Worm (Caenorhabditis elegans) whole organism, L3 larva: ENCODE measurements around the gene F44B9.5.
A peak's percentile ranks its signal among the peaks of the same experiment; 100 is the strongest.

Experiments
- ZK546.5 ChIP-seq: sonication (generic microtip); optimal IDR thresholded peaks from 2 replicates; lab custom pipeline; 2017; ENCODE audit warnings: missing biosample characterization, missing genetic modification characterization
- ama-1 ChIP-seq: fragments of 150-350 bp; optimal IDR thresholded peaks from 2 replicates; lab custom pipeline; 2018
- ceh-28 ChIP-seq: fragments of 150-350 bp; optimal IDR thresholded peaks from 2 replicates; lab custom pipeline; 2014; ENCODE audit warnings: missing biosample characterization, missing genetic modification reagents, missing genetic modification characterization
- ceh-82 ChIP-seq: fragments of 150-350 bp; optimal IDR thresholded peaks from 2 replicates; lab custom pipeline; 2014; ENCODE audit warnings: missing biosample characterization, missing genetic modification characterization
- ceh-9 ChIP-seq: sonication (generic microtip); optimal IDR thresholded peaks from 2 replicates; lab custom pipeline; 2018; ENCODE audit warnings: missing biosample characterization, missing genetic modification characterization
- daf-12 ChIP-seq: fragments of 150-350 bp; optimal IDR thresholded peaks from 2 replicates; lab custom pipeline; 2014; ENCODE audit warnings: missing biosample characterization, missing genetic modification reagents, missing genetic modification characterization
- egl-27 ChIP-seq: sonication (generic microtip); optimal IDR thresholded peaks from 4 replicates; lab custom pipeline; 2017; ENCODE audit warnings: missing biosample characterization, missing genetic modification reagents, missing genetic modification characterization
- egl-5 ChIP-seq: fragments of 150-350 bp; optimal IDR thresholded peaks from 2 replicates; lab custom pipeline; 2017; ENCODE audit warnings: missing biosample characterization, missing genetic modification reagents, missing genetic modification characterization, inconsistent platforms
- elt-1 ChIP-seq: fragments of 150-350 bp; optimal IDR thresholded peaks from 2 replicates; lab custom pipeline; 2014; ENCODE audit warnings: missing biosample characterization, missing genetic modification characterization
- elt-2 ChIP-seq: sonication (generic microtip); optimal IDR thresholded peaks from 2 replicates; lab custom pipeline; 2016; ENCODE audit warnings: missing genetic modification reagents, mild to moderate bottlenecking, missing genetic modification characterization, missing compliant biosample characterization
- elt-3 ChIP-seq, 3 experiments: fragments of 150-350 bp in 1 of 3; sonication (generic microtip) in 2 of 3; optimal IDR thresholded peaks; 2 replicates in 2 of 3; 4 replicates in 1 of 3; lab custom pipeline; 2014 to 2017; ENCODE audit warnings: missing biosample characterization in 3 of 3, missing genetic modification characterization in 3 of 3
- eor-1 ChIP-seq, 2 experiments: fragments of 150-350 bp; optimal IDR thresholded peaks; 2 replicates each; lab custom pipeline; 2014 to 2018; ENCODE audit warnings: missing biosample characterization in 2 of 2, missing genetic modification characterization in 2 of 2
- fkh-10 ChIP-seq: sonication (generic microtip); optimal IDR thresholded peaks from 2 replicates; lab custom pipeline; 2017; ENCODE audit warnings: missing biosample characterization, missing genetic modification reagents, missing genetic modification characterization
- fkh-2 ChIP-seq: fragments of 150-350 bp; optimal IDR thresholded peaks from 2 replicates; lab custom pipeline; 2014; ENCODE audit warnings: missing biosample characterization, missing genetic modification reagents, missing genetic modification characterization
- fos-1 ChIP-seq: fragments of 150-350 bp; optimal IDR thresholded peaks from 2 replicates; lab custom pipeline; 2014; ENCODE audit warnings: missing biosample characterization, missing genetic modification characterization
- hmg-11 ChIP-seq: sonication (generic microtip); optimal IDR thresholded peaks from 2 replicates; lab custom pipeline; 2016; ENCODE audit warnings: missing genetic modification characterization, missing compliant biosample characterization
- lin-15B ChIP-seq: fragments of 150-350 bp; optimal IDR thresholded peaks from 2 replicates; lab custom pipeline; 2014; ENCODE audit warnings: missing biosample characterization, missing genetic modification characterization
- lin-39 ChIP-seq: fragments of 150-350 bp; optimal IDR thresholded peaks from 2 replicates; lab custom pipeline; 2018; ENCODE audit warnings: missing biosample characterization, missing genetic modification reagents, missing genetic modification characterization
- lsy-12 ChIP-seq: sonication (generic microtip); optimal IDR thresholded peaks from 2 replicates; lab custom pipeline; 2016; ENCODE audit warnings: mild to moderate bottlenecking, missing genetic modification characterization, missing compliant biosample characterization
- mdl-1 ChIP-seq: fragments of 150-350 bp; optimal IDR thresholded peaks from 2 replicates; lab custom pipeline; 2014; ENCODE audit warnings: missing biosample characterization, missing genetic modification characterization
- mml-1 ChIP-seq: fragments of 150-350 bp; sonication (generic microtip); optimal IDR thresholded peaks from 3 replicates; lab custom pipeline; 2014; ENCODE audit warnings: missing biosample characterization, missing genetic modification characterization
- nfya-1 ChIP-seq: sonication (generic microtip); optimal IDR thresholded peaks from 2 replicates; lab custom pipeline; 2017; ENCODE audit warnings: missing genetic modification characterization, mild to moderate bottlenecking, missing compliant biosample characterization, antibody characterized with exemption, moderate library complexity; ENCODE audit not compliant: insufficient read depth
- nhr-11 ChIP-seq: fragments of 150-350 bp; optimal IDR thresholded peaks from 2 replicates; lab custom pipeline; 2014; ENCODE audit warnings: missing biosample characterization, missing genetic modification characterization
- nhr-12 ChIP-seq: fragments of 150-350 bp; optimal IDR thresholded peaks from 2 replicates; lab custom pipeline; 2014; ENCODE audit warnings: missing biosample characterization, missing genetic modification characterization
- nhr-23 ChIP-seq: fragments of 150-350 bp; optimal IDR thresholded peaks from 2 replicates; lab custom pipeline; 2014; ENCODE audit warnings: missing biosample characterization, missing genetic modification reagents, missing genetic modification characterization
- nhr-237 ChIP-seq: fragments of 150-350 bp; optimal IDR thresholded peaks from 2 replicates; lab custom pipeline; 2014; ENCODE audit warnings: missing biosample characterization, missing genetic modification characterization
- nhr-25 ChIP-seq: sonication (generic microtip); optimal IDR thresholded peaks from 2 replicates; lab custom pipeline; 2017; ENCODE audit warnings: missing biosample characterization, missing genetic modification characterization
- nhr-43 ChIP-seq: sonication (generic microtip); optimal IDR thresholded peaks from 2 replicates; lab custom pipeline; 2016; ENCODE audit warnings: mild to moderate bottlenecking, missing genetic modification characterization, missing compliant biosample characterization; ENCODE audit not compliant: poor library complexity, severe bottlenecking
- nhr-67 ChIP-seq: fragments of 150-350 bp; optimal IDR thresholded peaks from 2 replicates; lab custom pipeline; 2014; ENCODE audit warnings: missing biosample characterization, missing genetic modification characterization
- nhr-76 ChIP-seq: fragments of 150-350 bp; sonication (generic microtip); optimal IDR thresholded peaks from 5 replicates; lab custom pipeline; 2014; ENCODE audit warnings: missing biosample characterization, missing genetic modification characterization
- nhr-77 ChIP-seq: fragments of 150-350 bp; optimal IDR thresholded peaks from 2 replicates; lab custom pipeline; 2014; ENCODE audit warnings: missing biosample characterization, missing genetic modification characterization
- pha-4 ChIP-seq: fragments of 150-350 bp; optimal IDR thresholded peaks from 2 replicates; lab custom pipeline; 2014; ENCODE audit warnings: missing biosample characterization, missing genetic modification reagents, missing genetic modification characterization
- pqm-1 ChIP-seq: fragments of 150-350 bp; optimal IDR thresholded peaks from 2 replicates; lab custom pipeline; 2017; ENCODE audit warnings: missing biosample characterization, missing genetic modification characterization, inconsistent platforms
- snpc-4 ChIP-seq: fragments of 150-350 bp; optimal IDR thresholded peaks from 2 replicates; lab custom pipeline; 2014; ENCODE audit warnings: missing biosample characterization, missing genetic modification characterization
- tbx-2 ChIP-seq: sonication (generic microtip); optimal IDR thresholded peaks from 2 replicates; lab custom pipeline; 2016; ENCODE audit warnings: mild to moderate bottlenecking, missing genetic modification characterization, missing compliant biosample characterization
- unc-39 ChIP-seq: sonication (generic microtip); optimal IDR thresholded peaks from 4 replicates; lab custom pipeline; 2017; ENCODE audit warnings: missing biosample characterization, missing genetic modification characterization
- unc-62 ChIP-seq: fragments of 150-350 bp; sonication (generic microtip); optimal IDR thresholded peaks from 4 replicates; lab custom pipeline; 2014; ENCODE audit warnings: missing biosample characterization, missing genetic modification reagents, missing genetic modification characterization
- zag-1 ChIP-seq: fragments of 150-350 bp; optimal IDR thresholded peaks from 2 replicates; lab custom pipeline; 2014; ENCODE audit warnings: missing biosample characterization, missing genetic modification characterization
- ztf-11 ChIP-seq: fragments of 150-350 bp; optimal IDR thresholded peaks from 2 replicates; lab custom pipeline; 2014; ENCODE audit warnings: missing biosample characterization, missing genetic modification characterization
- ztf-4 ChIP-seq: fragments of 150-350 bp; optimal IDR thresholded peaks from 2 replicates; lab custom pipeline; 2014; ENCODE audit warnings: missing biosample characterization, missing genetic modification characterization

Gene F44B9.5

ce11 chrIII:8016438-8016837 lies at the start of gene F44B9.5:
F44B9.5 (minus strand) TSS chrIII:8016538.
- no peak for TF ChIP-seq eor-1 (tag; optimal IDR thresholded peaks at IDR 0.05; lab: Kevin White, UChicago)
- no peak for TF ChIP-seq mdl-1 (tag; lab: Kevin White, UChicago)
- no peak for TF ChIP-seq ztf-11
- no peak for TF ChIP-seq pqm-1 (tag; lab: Kevin White, UChicago)
- TF ChIP-seq fkh-2 (tag; lab: Kevin White, UChicago), result no peak
- TF ChIP-seq mml-1 (tag; lab: Kevin White, UChicago), result no peak
- TF ChIP-seq snpc-4, result no peak
- no peak for TF ChIP-seq nhr-237 (tag; lab: Kevin White, UChicago)
- TF ChIP-seq lin-15B, result no peak
- no peak for TF ChIP-seq nfya-1

ce11 chrIII:8065101-8065500 lies 48.8 kb upstream of the F44B9.5 start:
- no peak for TF ChIP-seq nhr-11 (tag; lab: Kevin White, UChicago)
- TF ChIP-seq nfya-1, result peak; percentile 94

- TF ChIP-seq hmg-11 (tag; lab: Kevin White, UChicago) (no peak), nhr-67 (tag; lab: Kevin White, UChicago) (no peak), egl-27 (tag; lab: Kevin White, UChicago) (no peak), nhr-25 (no peak), ama-1 (lab: Kevin White, UChicago) (no peak), eor-1 (tag; optimal IDR thresholded peaks at IDR 0.05; lab: Kevin White, UChicago) (no peak), unc-39 (tag; lab: Kevin White, UChicago) (no peak), egl-5 (no peak), fkh-10 (GFP tag; lab: Kevin White, UChicago) (no peak), elt-3 (tag; optimal IDR thresholded peaks at IDR 0.05; lab: Kevin White, UChicago) (no peak), elt-1 (tag; lab: Kevin White, UChicago) (no peak), snpc-4 (no peak), ceh-82 (tag; lab: Kevin White, UChicago) (no peak)
These were observed 47.3 kb upstream of the F44B9.5 start for ce11 chrIII:8063659-8064058.

ce11 chrIII:8061114-8061513 lies 44.8 kb upstream of the F44B9.5 start:
- TF ChIP-seq zag-1 (tag; lab: Kevin White, UChicago) (no peak), nhr-77 (tag; lab: Kevin White, UChicago) (no peak), elt-1 (tag; lab: Kevin White, UChicago) (no peak), ceh-28 (no peak), lin-15B (no peak), fkh-2 (tag; lab: Kevin White, UChicago) (no peak), ZK546.5 (no peak), unc-62 (no peak), egl-5 (no peak), nhr-11 (tag; lab: Kevin White, UChicago) (no peak), nhr-23 (tag; lab: Kevin White, UChicago) (no peak), nhr-12 (tag; lab: Kevin White, UChicago) (no peak), tbx-2 (tag; lab: Kevin White, UChicago) (no peak), elt-2 (tag; lab: Kevin White, UChicago) (no peak), lsy-12 (no peak), daf-12 (no peak), eor-1 (tag; optimal IDR thresholded peaks at IDR 0.05; lab: Kevin White, UChicago) (no peak), pha-4 (tag; lab: Kevin White, UChicago) (no peak), mdl-1 (tag; lab: Kevin White, UChicago) (no peak), ama-1 (lab: Kevin White, UChicago) (no peak)

- TF ChIP-seq nhr-237 (tag; lab: Kevin White, UChicago), result no peak
- no peak for TF ChIP-seq fos-1
- no peak for TF ChIP-seq unc-62
- no peak for TF ChIP-seq lin-39 (tag; lab: Kevin White, UChicago)
- TF ChIP-seq nhr-11 (tag; lab: Kevin White, UChicago), result no peak
- TF ChIP-seq ceh-28, result no peak
- TF ChIP-seq nhr-76 (tag; lab: Kevin White, UChicago), result no peak
- no peak for TF ChIP-seq mml-1 (tag; lab: Kevin White, UChicago)
- no peak for TF ChIP-seq eor-1 (tag; optimal IDR thresholded peaks at IDR 0.05; lab: Kevin White, UChicago)
- no peak for TF ChIP-seq pha-4 (tag; lab: Kevin White, UChicago)
- no peak for TF ChIP-seq lsy-12
- TF ChIP-seq ztf-4, result no peak
- no peak for TF ChIP-seq ceh-9
- no peak for TF ChIP-seq nhr-43
- no peak for TF ChIP-seq nhr-67 (tag; lab: Kevin White, UChicago)
These were observed 35.5 kb upstream of the F44B9.5 start for ce11 chrIII:8051838-8052237.
